Worm (Caenorhabditis elegans) whole organism, L4 larva: ENCODE measurements around the gene Y55F3BL.4.

ENCODE experiments used
- ama-1 ChIP-seq: fragments of 150-350 bp; optimal IDR thresholded peaks from 2 replicates; lab custom pipeline; 2014; ENCODE audit warnings: inconsistent platforms, mixed read lengths
- ceh-82 ChIP-seq: sonication (generic microtip); optimal IDR thresholded peaks from 2 replicates; lab custom pipeline; 2017; ENCODE audit warnings: missing biosample characterization, missing genetic modification characterization
- egl-27 ChIP-seq: sonication (generic microtip); optimal IDR thresholded peaks from 3 replicates; lab custom pipeline; 2017; ENCODE audit warnings: missing biosample characterization, missing genetic modification reagents, missing genetic modification characterization
- lin-15B ChIP-seq: fragments of 150-350 bp; sonication (generic microtip); optimal IDR thresholded peaks from 3 replicates; lab custom pipeline; 2014; ENCODE audit warnings: missing biosample characterization, missing genetic modification characterization
- lir-3 ChIP-seq: sonication (generic microtip); optimal IDR thresholded peaks from 2 replicates; lab custom pipeline; 2016; ENCODE audit warnings: mild to moderate bottlenecking, missing genetic modification characterization, missing compliant biosample characterization
- nhr-237 ChIP-seq: sonication (generic microtip); optimal IDR thresholded peaks from 2 replicates; lab custom pipeline; 2017; ENCODE audit warnings: missing biosample characterization, missing genetic modification characterization
- unc-39 ChIP-seq: sonication (generic microtip); optimal IDR thresholded peaks from 2 replicates; lab custom pipeline; 2017; ENCODE audit warnings: missing biosample characterization, missing genetic modification characterization
- ztf-11 ChIP-seq: fragments of 150-350 bp; optimal IDR thresholded peaks from 2 replicates; lab custom pipeline; 2014; ENCODE audit warnings: missing biosample characterization, missing genetic modification characterization

DNA sequence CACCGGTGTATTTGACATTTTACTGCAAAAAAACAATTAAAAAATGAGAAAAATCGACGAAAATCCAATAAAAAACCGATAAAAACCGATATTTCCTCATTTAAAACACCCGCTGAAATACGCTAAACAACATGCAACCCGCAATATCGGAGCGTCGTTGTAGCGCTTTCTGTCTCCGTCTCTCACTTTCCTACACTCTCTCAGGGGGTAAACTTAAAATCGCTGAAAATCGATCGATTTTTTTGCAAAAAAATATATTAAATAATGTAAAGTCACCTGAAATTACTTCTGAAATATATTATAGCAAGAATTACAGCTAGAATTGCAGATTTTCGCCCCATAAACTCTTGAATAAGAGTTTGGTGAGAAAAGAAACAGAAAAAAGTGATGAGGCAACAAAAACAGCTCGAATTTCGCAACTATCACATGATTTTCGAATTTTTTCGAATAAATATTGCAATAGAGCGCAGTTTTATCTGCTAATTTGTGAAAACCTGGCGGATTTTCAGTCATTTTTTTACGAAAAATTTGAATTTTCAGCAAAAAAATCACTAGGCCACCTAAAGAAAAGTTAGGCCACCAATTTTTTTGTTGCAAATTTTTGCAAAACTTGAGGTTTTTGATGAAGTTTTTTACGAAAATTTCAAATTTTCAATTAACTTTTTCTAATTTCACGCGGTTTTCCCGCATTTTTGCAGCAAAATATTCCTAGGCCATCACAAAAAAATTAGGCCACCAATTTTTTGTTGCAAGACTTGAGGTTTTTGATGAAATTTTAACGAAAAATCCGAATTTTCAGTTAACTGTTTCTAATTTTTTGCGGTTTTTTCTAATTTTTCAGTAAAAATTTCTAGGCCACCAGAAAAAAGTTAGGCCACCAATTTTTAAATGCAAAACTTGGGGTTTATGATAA, 49.7 kb downstream of the Y55F3BL.4 start, which contains the start of the genes lem-4 and Y55F3BR.11:
- TF ChIP-seq ama-1 (no peak), unc-39 (tag; lab: Kevin White, UChicago) (no peak), nhr-237 (tag; lab: Kevin White, UChicago) (no peak), ztf-11 (tag; lab: Kevin White, UChicago) (no peak), ceh-82 (tag; lab: Kevin White, UChicago) (no peak), egl-27 (tag; lab: Kevin White, UChicago) (no peak), lir-3 (tag; lab: Kevin White, UChicago) (no peak), lin-15B (no peak)
